Worm (Caenorhabditis elegans) whole organism, late embryonic: ENCODE results near the gene srw-129.

Experiments
- C38D4.7 ChIP-seq: fragments of 200-800 bp; sonication (Bioruptor generic); optimal IDR thresholded peaks from 2 replicates; lab custom pipeline; 2018; ENCODE audit warnings: mild to moderate bottlenecking, missing genetic modification characterization, moderate library complexity, missing compliant biosample characterization
- F13H6.1 ChIP-seq: sonication (generic microtip); optimal IDR thresholded peaks from 2 replicates; lab custom pipeline; 2016; ENCODE audit warnings: missing genetic modification characterization, missing compliant biosample characterization
- K02D7.2 ChIP-seq: sonication (generic microtip); optimal IDR thresholded peaks from 2 replicates; lab custom pipeline; 2017; ENCODE audit warnings: mild to moderate bottlenecking, missing genetic modification characterization, missing compliant biosample characterization
- K09A11.1 ChIP-seq: sonication (generic microtip); optimal IDR thresholded peaks from 2 replicates; lab custom pipeline; 2017; ENCODE audit warnings: antibody characterized with exemption, mild to moderate bottlenecking, missing genetic modification characterization, missing compliant biosample characterization; ENCODE audit not compliant: insufficient read depth
- T23F11.4 ChIP-seq: fragments of 200-800 bp; sonication (Bioruptor generic); optimal IDR thresholded peaks from 2 replicates; lab custom pipeline; 2018; ENCODE audit warnings: mild to moderate bottlenecking, missing genetic modification characterization, missing compliant biosample characterization
- ama-1 ChIP-seq: fragments of 150-350 bp; optimal IDR thresholded peaks from 2 replicates; lab custom pipeline; 2014
- ceh-18 ChIP-seq: sonication (generic microtip); optimal IDR thresholded peaks from 2 replicates; lab custom pipeline; 2016; ENCODE audit warnings: missing genetic modification characterization, missing compliant biosample characterization
- ceh-30 ChIP-seq: fragments of 150-350 bp; optimal IDR thresholded peaks from 2 replicates; lab custom pipeline; 2014; ENCODE audit warnings: missing biosample characterization, missing genetic modification characterization
- ceh-31 ChIP-seq: sonication (generic microtip); optimal IDR thresholded peaks from 2 replicates; lab custom pipeline; 2016; ENCODE audit warnings: missing genetic modification characterization, missing compliant biosample characterization
- ceh-34 ChIP-seq: sonication (generic microtip); optimal IDR thresholded peaks from 2 replicates; lab custom pipeline; 2016; ENCODE audit warnings: mild to moderate bottlenecking, missing genetic modification characterization, missing compliant biosample characterization
- ceh-45 ChIP-seq: fragments of 200-800 bp; sonication (Bioruptor generic); IDR thresholded peaks from 2 replicates; pipeline ENCODE4 v1.3.6; 2022; ENCODE audit warnings: missing genetic modification reagents, missing genetic modification characterization, missing compliant biosample characterization
- elt-2 ChIP-seq: sonication (generic microtip); optimal IDR thresholded peaks from 2 replicates; lab custom pipeline; 2016; ENCODE audit warnings: missing genetic modification reagents, missing genetic modification characterization, missing compliant biosample characterization
- elt-4 ChIP-seq: sonication (generic microtip); optimal IDR thresholded peaks from 2 replicates; lab custom pipeline; 2016; ENCODE audit warnings: missing genetic modification characterization, missing compliant biosample characterization
- ets-4 ChIP-seq: sonication (generic microtip); optimal IDR thresholded peaks from 2 replicates; lab custom pipeline; 2016; ENCODE audit warnings: missing genetic modification characterization, missing compliant biosample characterization
- fax-1 ChIP-seq: sonication (generic microtip); optimal IDR thresholded peaks from 2 replicates; lab custom pipeline; 2016; ENCODE audit warnings: missing genotype, missing genetic modification characterization, missing compliant biosample characterization
- fkh-6 ChIP-seq: sonication (generic microtip); optimal IDR thresholded peaks from 2 replicates; lab custom pipeline; 2016; ENCODE audit warnings: missing genetic modification characterization, missing compliant biosample characterization
- gmeb-2 ChIP-seq: sonication (generic microtip); optimal IDR thresholded peaks from 2 replicates; lab custom pipeline; 2016; ENCODE audit warnings: missing genetic modification characterization, inconsistent platforms, missing compliant biosample characterization
- hlh-13 ChIP-seq: fragments of 200-800 bp; sonication (Bioruptor generic); optimal IDR thresholded peaks from 2 replicates; lab custom pipeline; 2018; ENCODE audit warnings: mild to moderate bottlenecking, missing genetic modification characterization, missing compliant biosample characterization
- hlh-15 ChIP-seq: sonication (generic microtip); optimal IDR thresholded peaks from 2 replicates; lab custom pipeline; 2016; ENCODE audit warnings: missing genetic modification characterization, missing compliant biosample characterization
- hlh-6 ChIP-seq: sonication (generic microtip); optimal IDR thresholded peaks from 2 replicates; lab custom pipeline; 2016; ENCODE audit warnings: missing genotype, missing genetic modification characterization, missing compliant biosample characterization
- lim-6 ChIP-seq: sonication (generic microtip); optimal IDR thresholded peaks from 2 replicates; lab custom pipeline; 2016; ENCODE audit warnings: missing genetic modification characterization, missing compliant biosample characterization
- nfya-1 ChIP-seq: sonication (generic microtip); optimal IDR thresholded peaks from 2 replicates; lab custom pipeline; 2017; ENCODE audit warnings: missing genetic modification characterization, mild to moderate bottlenecking, missing compliant biosample characterization, antibody characterized with exemption, moderate library complexity
- nhr-11 ChIP-seq: fragments of 150-350 bp; optimal IDR thresholded peaks from 2 replicates; lab custom pipeline; 2014; ENCODE audit warnings: missing biosample characterization, missing genetic modification characterization
- npax-4 ChIP-seq: sonication (generic microtip); optimal IDR thresholded peaks from 2 replicates; lab custom pipeline; 2016; ENCODE audit warnings: missing genetic modification characterization, missing compliant biosample characterization
- odd-2 ChIP-seq: sonication (generic microtip); optimal IDR thresholded peaks from 2 replicates; lab custom pipeline; 2017; ENCODE audit warnings: antibody characterized with exemption, mild to moderate bottlenecking, missing genetic modification characterization, missing compliant biosample characterization
- pax-1 ChIP-seq: fragments of 150-350 bp; optimal IDR thresholded peaks from 2 replicates; lab custom pipeline; 2014; ENCODE audit warnings: missing biosample characterization, missing genetic modification characterization
- pha-4 ChIP-seq: fragments of 150-350 bp; optimal IDR thresholded peaks from 2 replicates; lab custom pipeline; 2018; ENCODE audit warnings: missing biosample characterization, missing genetic modification reagents, missing genetic modification characterization
- ref-2 ChIP-seq: sonication (generic microtip); optimal IDR thresholded peaks from 2 replicates; lab custom pipeline; 2016; ENCODE audit warnings: missing genetic modification characterization, missing compliant biosample characterization
- sox-2 ChIP-seq: fragments of 200-800 bp; sonication (Bioruptor generic); IDR thresholded peaks from 2 replicates; pipeline ENCODE4 v1.3.6; 2022; ENCODE audit warnings: missing genetic modification reagents, missing genetic modification characterization, missing compliant biosample characterization
- tbx-2 ChIP-seq: sonication (generic microtip); optimal IDR thresholded peaks from 2 replicates; lab custom pipeline; 2016; ENCODE audit warnings: missing genetic modification characterization, missing compliant biosample characterization
- tbx-7 ChIP-seq: sonication (generic microtip); optimal IDR thresholded peaks from 2 replicates; lab custom pipeline; 2016; ENCODE audit warnings: missing genotype, missing genetic modification characterization, missing compliant biosample characterization
- unc-3 ChIP-seq, 2 experiments: fragments of 200-800 bp in 1 of 2; sonication (Bioruptor generic) in 1 of 2; sonication (generic microtip) in 1 of 2; conservative IDR thresholded peaks in 1 of 2; optimal IDR thresholded peaks in 1 of 2; 2 replicates each; pipeline versions ENCODE4 v1.3.6 to Lab custom; 2016 to 2022; ENCODE audit warnings: missing compliant biosample characterization in 2 of 2, missing genetic modification characterization in 2 of 2, missing genetic modification reagents in 1 of 2
- unc-42 ChIP-seq: sonication (generic microtip); optimal IDR thresholded peaks from 2 replicates; lab custom pipeline; 2016; ENCODE audit warnings: missing genotype, missing genetic modification characterization, missing compliant biosample characterization
- unc-86 ChIP-seq: sonication (generic microtip); optimal IDR thresholded peaks from 2 replicates; lab custom pipeline; 2016; ENCODE audit warnings: missing genetic modification characterization, missing compliant biosample characterization
- zip-5 ChIP-seq: sonication (generic microtip); optimal IDR thresholded peaks from 2 replicates; lab custom pipeline; 2016; ENCODE audit warnings: missing genetic modification characterization, missing compliant biosample characterization

The srw-129 gene

DNA sequence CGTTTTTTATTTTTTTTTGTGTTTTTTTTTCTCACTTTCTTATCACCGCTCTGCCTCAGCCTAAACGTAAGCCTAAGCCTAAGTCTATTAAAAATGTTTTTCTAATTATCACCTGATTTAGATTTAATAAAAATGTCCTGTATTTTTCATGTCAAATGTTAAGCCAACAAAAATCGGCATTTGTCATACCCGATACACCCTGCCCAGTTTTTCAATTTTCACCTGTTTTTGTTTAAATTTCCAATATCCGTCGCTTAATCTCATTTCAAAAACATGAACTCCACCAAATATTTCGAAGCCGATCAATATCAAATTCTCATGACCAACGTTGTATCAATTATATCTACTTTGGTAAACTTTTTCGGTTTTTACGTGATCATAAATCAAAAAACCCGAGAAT is 40.5 kb upstream of the srw-129 start, which contains the start of gene C31B8.1:
C31B8.1 (plus strand) TSS at position 301 of the 400 bp plus-strand sequence.
- TF ChIP-seq ceh-31 (no peak), unc-3 (GFP tag; conservative IDR thresholded peaks at IDR 0.05; lab: Robert Waterston, UW) (no peak), unc-3 (tag; optimal IDR thresholded peaks at IDR 0.05; lab: Kevin White, UChicago) (no peak)

DNA sequence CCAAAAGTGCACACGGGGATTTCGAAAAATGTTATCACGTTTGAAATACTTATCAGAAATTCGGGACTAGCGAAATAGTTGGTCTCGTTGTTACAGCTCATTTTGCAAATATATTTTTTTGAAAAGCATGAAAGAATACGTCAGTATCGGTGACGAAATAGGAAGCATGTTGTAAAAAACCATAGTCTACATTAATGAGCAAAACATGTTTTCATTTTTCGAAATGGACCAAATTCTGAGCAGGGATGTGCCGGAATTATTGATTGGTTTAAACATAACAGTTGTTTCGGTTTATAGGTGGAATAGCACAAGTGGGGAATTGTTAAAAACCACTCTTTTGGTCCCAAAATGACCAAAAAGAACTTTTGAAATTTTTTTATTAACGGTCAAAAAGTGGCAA is 37.7 kb upstream of the srw-129 start, which contains the start of gene srh-247:
srh-247 (minus strand) TSS at position 101 of the 400 bp plus-strand sequence.
- TF ChIP-seq C38D4.7 (GFP tag; lab: Kevin White, UChicago) (no peak), nhr-11 (tag; lab: Kevin White, UChicago) (no peak), odd-2 (tag; lab: Kevin White, UChicago) (no peak), gmeb-2 (tag; lab: Kevin White, UChicago) (no peak), zip-5 (tag; lab: Kevin White, UChicago) (no peak), tbx-2 (tag; lab: Kevin White, UChicago) (no peak), ceh-45 (GFP tag; lab: Robert Waterston, UW) (no peak), tbx-7 (no peak)

DNA sequence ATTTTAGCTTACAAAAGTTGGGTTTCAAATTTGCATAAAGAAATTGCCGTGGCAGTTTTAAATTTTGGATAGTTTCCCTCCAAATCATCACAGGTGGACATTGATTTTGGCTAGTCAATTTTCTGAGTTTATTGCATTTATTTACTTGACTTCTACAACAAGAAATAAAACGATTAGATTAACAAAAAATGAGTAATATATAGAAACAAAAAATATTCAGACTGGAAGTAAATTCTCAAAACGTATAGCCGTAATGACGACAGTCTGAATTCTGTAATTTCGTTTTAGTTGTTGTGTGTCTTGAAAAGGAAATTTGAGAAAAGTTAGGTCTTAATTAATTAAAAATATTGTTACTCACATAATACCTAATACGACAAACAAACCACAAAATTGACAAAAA is 33.3 kb upstream of the srw-129 start, which contains the start of gene srw-141:
srw-141 (minus strand) TSS at position 101 of the 400 bp plus-strand sequence.
- no peak for TF ChIP-seq T23F11.4 (GFP tag; lab: Kevin White, UChicago)
- TF ChIP-seq unc-86 (tag; lab: Kevin White, UChicago) = no peak
- no peak for TF ChIP-seq hlh-15 (tag; lab: Kevin White, UChicago)
- TF ChIP-seq hlh-13 (GFP tag; lab: Kevin White, UChicago) = no peak
- TF ChIP-seq nhr-11 (tag; lab: Kevin White, UChicago) = no peak
- TF ChIP-seq odd-2 (tag; lab: Kevin White, UChicago) = no peak
- no peak for TF ChIP-seq sox-2 (GFP tag; lab: Robert Waterston, UW)
- no peak for TF ChIP-seq ceh-31
- TF ChIP-seq ceh-34 (tag; lab: Kevin White, UChicago) = no peak
- TF ChIP-seq npax-4 (tag; lab: Kevin White, UChicago) = no peak
- TF ChIP-seq, all 69 proteins: peak for 0

DNA sequence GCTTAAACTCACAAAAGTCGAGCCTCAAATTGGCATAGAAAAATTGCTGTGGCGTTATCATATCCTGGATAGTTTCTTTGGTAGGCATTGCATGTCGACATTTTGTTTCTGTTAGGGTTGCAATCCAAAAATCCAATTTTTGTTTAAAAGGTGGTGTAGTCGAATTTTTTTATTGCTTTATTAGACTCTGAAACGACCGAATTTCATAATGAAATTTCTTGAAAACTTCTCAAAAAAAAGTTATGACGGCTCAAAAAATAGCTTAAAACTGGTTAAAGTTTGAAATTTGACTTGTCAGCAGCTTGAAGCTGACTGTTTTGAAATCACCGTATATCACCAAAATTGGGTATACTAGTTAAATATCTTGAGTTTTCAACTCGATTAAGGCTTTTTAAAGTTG is 30.3 kb upstream of the srw-129 start, which contains the start of gene srw-143:
srw-143 (minus strand) TSS at position 101 of the 400 bp plus-strand sequence.
- TF ChIP-seq ceh-18 (tag; lab: Kevin White, UChicago) = no peak
- no peak for TF ChIP-seq pax-1 (tag; lab: Kevin White, UChicago)

DNA sequence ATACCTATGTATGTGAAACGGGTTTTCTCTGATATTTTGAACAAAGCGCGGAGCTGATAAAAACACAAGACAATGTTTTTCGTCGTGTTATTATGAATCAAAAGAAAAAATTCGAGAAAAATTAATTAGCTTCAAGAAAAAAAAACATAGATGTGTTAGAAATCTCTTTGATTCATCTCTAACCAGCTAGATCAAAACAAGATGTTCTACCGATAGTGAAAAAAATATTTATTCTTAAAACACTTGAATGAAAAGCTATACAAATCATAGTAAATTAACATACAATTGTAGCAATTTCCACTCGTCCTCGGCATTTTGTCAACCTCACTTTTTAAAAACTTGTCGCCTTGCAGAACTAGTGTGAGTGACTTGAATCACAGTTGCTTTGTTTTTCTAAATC is 29.5 kb upstream of the srw-129 start:
- TF ChIP-seq pha-4 (tag; lab: Kevin White, UChicago) = no peak
- no peak for TF ChIP-seq unc-86 (tag; lab: Kevin White, UChicago)
- no peak for TF ChIP-seq T23F11.4 (GFP tag; lab: Kevin White, UChicago)
- no peak for TF ChIP-seq hlh-6 (tag; lab: Kevin White, UChicago)
- TF ChIP-seq nfya-1 (tag; lab: Kevin White, UChicago) = no peak
- TF ChIP-seq elt-4 (tag; lab: Kevin White, UChicago) = no peak
- TF ChIP-seq ama-1 = no peak
- TF ChIP-seq unc-42 (tag; lab: Kevin White, UChicago) = no peak
- TF ChIP-seq unc-3 (GFP tag; conservative IDR thresholded peaks at IDR 0.05; lab: Robert Waterston, UW) = no peak
- no peak for TF ChIP-seq unc-3 (tag; optimal IDR thresholded peaks at IDR 0.05; lab: Kevin White, UChicago)
- no peak for TF ChIP-seq ceh-18 (tag; lab: Kevin White, UChicago)
- TF ChIP-seq elt-2 (tag; lab: Kevin White, UChicago) = no peak
- no peak for TF ChIP-seq F13H6.1 (tag; lab: Kevin White, UChicago)
- no peak for TF ChIP-seq K02D7.2 (tag; lab: Kevin White, UChicago)
- no peak for TF ChIP-seq ets-4 (tag; lab: Kevin White, UChicago)

DNA sequence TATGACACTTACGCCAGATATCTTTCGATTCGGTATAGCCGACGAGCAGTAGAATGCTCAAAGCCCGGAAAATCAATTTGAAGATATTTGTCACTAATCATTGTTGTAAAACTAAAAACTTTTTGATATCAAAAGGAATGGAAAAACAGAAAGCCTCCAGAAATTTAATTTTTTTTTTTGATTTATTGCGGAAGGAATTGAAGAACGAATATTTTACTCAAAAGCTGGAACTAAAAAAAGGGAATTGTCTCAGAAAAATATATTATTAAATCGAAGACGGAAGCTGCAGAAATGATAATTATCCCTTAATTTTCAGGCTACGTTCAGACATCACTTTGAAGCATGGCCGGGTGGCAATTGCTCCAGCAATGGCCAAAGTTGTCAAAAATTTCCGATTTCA is 27.9 kb upstream of the srw-129 start, which contains the start of gene srw-137:
srw-137 (minus strand) TSS at position 101 of the 400 bp plus-strand sequence.
- TF ChIP-seq F13H6.1 (tag; lab: Kevin White, UChicago) = no peak
- TF ChIP-seq ref-2 = no peak
- TF ChIP-seq zip-5 (tag; lab: Kevin White, UChicago) = no peak
- no peak for TF ChIP-seq nfya-1 (tag; lab: Kevin White, UChicago)
- no peak for TF ChIP-seq fkh-6 (tag; lab: Kevin White, UChicago)
- TF ChIP-seq npax-4 (tag; lab: Kevin White, UChicago) = no peak
- no peak for TF ChIP-seq K09A11.1 (tag; lab: Kevin White, UChicago)
- no peak for TF ChIP-seq sox-2 (GFP tag; lab: Robert Waterston, UW)
- TF ChIP-seq fax-1 (tag; lab: Kevin White, UChicago) = no peak
- TF ChIP-seq ceh-34 (tag; lab: Kevin White, UChicago) = no peak
- TF ChIP-seq ceh-30 (tag; lab: Kevin White, UChicago) = no peak
- TF ChIP-seq elt-4 (tag; lab: Kevin White, UChicago) = no peak
- no peak for TF ChIP-seq lim-6
- TF ChIP-seq, all 69 proteins: peak for 0
